Worm (Caenorhabditis elegans): ENCODE data around the gene ZK1127.3.

- TF ChIP-seq dmd-9 (GFP tag; IDR thresholded peaks at IDR 0.05): no peak
- peak; percentile 28 for TF ChIP-seq nhr-28 (tag; optimal IDR thresholded peaks at IDR 0.05)
- peak in 1 of 2 experiments; percentile 77 for TF ChIP-seq unc-62 (GFP tag; optimal IDR thresholded peaks at IDR 0.05 in 1 of 2)
- no peak for TF ChIP-seq unc-62 (tag; optimal IDR thresholded peaks at IDR 0.05)
- peak; percentile 92 for TF ChIP-seq hlh-11 (tag; optimal IDR thresholded peaks at IDR 0.05)
- TF ChIP-seq egl-27 (tag; optimal IDR thresholded peaks at IDR 0.05): no peak
- peak; percentile 91 for TF ChIP-seq pqm-1 (tag; optimal IDR thresholded peaks at IDR 0.05)
- no peak for TF ChIP-seq unc-39 (tag; optimal IDR thresholded peaks at IDR 0.05)
- TF ChIP-seq F49E8.2 (tag; optimal IDR thresholded peaks at IDR 0.05; ENCODE audit: borderline replicate concordance): no peak
- TF ChIP-seq ceh-28 (tag; optimal IDR thresholded peaks at IDR 0.05): no peak
- peak; percentile 58 for TF ChIP-seq pha-4 (GFP tag; IDR thresholded peaks at IDR 0.05)
- no peak for TF ChIP-seq pha-4 (tag; optimal IDR thresholded peaks at IDR 0.05)
- TF ChIP-seq Y105C5A.15 (GFP tag; IDR thresholded peaks at IDR 0.05): no peak
Measured at ce11 chrII:7060202-7060601, 5.1 kb downstream of the ZK1127.3 start.
